Worm (Caenorhabditis elegans): Measurements from ENCODE around the gene C29E4.14.

Gene C29E4.14

DNA sequence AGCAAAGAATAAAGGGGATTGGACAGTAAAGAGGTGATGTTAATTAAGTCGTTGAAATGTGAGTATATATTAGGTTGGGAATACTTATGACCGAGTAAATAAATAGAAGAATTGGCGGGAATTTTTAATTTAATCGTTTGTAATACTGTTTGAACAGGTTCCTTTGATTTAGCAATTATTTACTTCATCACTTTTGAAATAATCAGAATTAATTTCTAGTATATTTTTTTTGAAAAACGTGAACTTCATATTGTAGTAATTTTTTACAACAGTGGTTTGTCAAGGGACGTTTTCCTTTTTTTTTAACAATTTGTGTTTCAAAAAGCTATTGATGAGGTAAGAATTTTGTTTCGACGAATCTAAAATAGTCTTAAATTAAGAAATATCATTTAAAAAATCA is 2.3 kb downstream of the C29E4.14 start, which contains the start of gene C29E4.17:
TSS of gene C29E4.17 (plus strand) at position 301 of the 400 bp plus-strand sequence.
- TF ChIP-seq aly-2 (tag; optimal IDR thresholded peaks at IDR 0.05), result no peak
- no peak for TF ChIP-seq nhr-12 (tag; optimal IDR thresholded peaks at IDR 0.05)
- no peak for TF ChIP-seq ztf-11 (tag; optimal IDR thresholded peaks at IDR 0.05)
- no peak for TF ChIP-seq ceh-63 (GFP tag; optimal IDR thresholded peaks at IDR 0.05)
- no peak for TF ChIP-seq xbp-1 (tag; optimal IDR thresholded peaks at IDR 0.05)
- TF ChIP-seq mab-9 (GFP tag; IDR thresholded peaks at IDR 0.05), result no peak
- TF ChIP-seq hlh-4 (tag; optimal IDR thresholded peaks at IDR 0.05), result no peak
- no peak for TF ChIP-seq lsy-2 (tag; optimal IDR thresholded peaks at IDR 0.05)
- no peak for TF ChIP-seq F16B12.6 (tag; optimal IDR thresholded peaks at IDR 0.05)
- no peak for TF ChIP-seq elt-2 (tag; optimal IDR thresholded peaks at IDR 0.05)
- no peak for TF ChIP-seq C04F5.9 (tag; optimal IDR thresholded peaks at IDR 0.05)
- no peak for TF ChIP-seq ztf-4 (tag; optimal IDR thresholded peaks at IDR 0.05)
- TF ChIP-seq sup-37 (GFP tag; optimal IDR thresholded peaks at IDR 0.05), result no peak
- no peak for TF ChIP-seq nhr-11 (tag; optimal IDR thresholded peaks at IDR 0.05)
- no peak for TF ChIP-seq lin-15B (tag; optimal IDR thresholded peaks at IDR 0.05)

DNA sequence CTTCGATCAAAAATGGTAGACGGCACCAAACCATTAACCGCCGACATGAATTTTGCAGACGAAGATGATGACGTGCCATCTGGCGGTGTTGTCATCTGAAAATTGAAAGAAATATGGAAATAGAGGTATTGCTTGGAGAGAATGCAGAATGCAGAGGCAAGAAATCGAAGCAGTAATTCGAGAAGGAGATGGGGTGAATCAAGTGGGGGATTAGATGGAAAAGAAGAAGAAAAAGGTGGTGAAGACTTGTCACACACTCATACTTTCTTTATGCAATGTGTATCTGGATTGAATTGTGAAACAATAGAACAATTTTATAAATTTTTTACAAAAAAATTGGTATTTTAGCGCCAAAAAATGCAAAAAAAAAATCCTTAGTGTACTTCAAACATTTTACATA is 4.9 kb downstream of the C29E4.14 start, which contains the start of gene tag-250:
TSS of gene tag-250 (minus strand) at position 101 of the 400 bp plus-strand sequence.
- no peak for TF ChIP-seq nhr-20 (tag; optimal IDR thresholded peaks at IDR 0.05)
- TF ChIP-seq ces-1 (GFP tag; optimal IDR thresholded peaks at IDR 0.05), result no peak
- TF ChIP-seq pqm-1 (tag; optimal IDR thresholded peaks at IDR 0.05), result no peak
- no peak for TF ChIP-seq pag-3 (tag; optimal IDR thresholded peaks at IDR 0.05; ENCODE audit: borderline replicate concordance, insufficient read depth)
- no peak for TF ChIP-seq swsn-7 (tag; optimal IDR thresholded peaks at IDR 0.05)
- TF ChIP-seq zip-4 (GFP tag; optimal IDR thresholded peaks at IDR 0.05), result no peak
- TF ChIP-seq egl-27 (tag; optimal IDR thresholded peaks at IDR 0.05), result no peak
- no peak for TF ChIP-seq ceh-88 (GFP tag; IDR thresholded peaks at IDR 0.05)

DNA sequence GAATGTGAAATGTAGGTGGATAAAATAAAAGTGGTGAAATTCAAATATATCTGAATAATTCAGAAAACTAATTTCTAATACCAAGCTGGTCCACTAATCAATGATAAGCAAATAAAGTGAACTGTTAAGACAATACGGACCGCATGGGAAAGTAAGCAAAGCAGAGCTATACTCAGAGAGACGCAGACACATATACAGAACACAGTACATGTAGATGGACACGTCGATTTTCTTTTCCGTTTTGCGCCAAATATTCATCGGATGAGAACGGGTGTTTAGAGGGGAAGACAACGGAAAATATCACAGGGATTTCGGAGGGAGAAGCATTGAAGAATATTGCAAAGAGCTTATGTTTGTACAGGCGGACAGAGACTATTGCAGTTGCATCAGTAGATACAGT is 6.0 kb downstream of the C29E4.14 start:
- TF ChIP-seq mep-1 (tag; optimal IDR thresholded peaks at IDR 0.05) (no peak), hpl-2 (GFP tag; optimal IDR thresholded peaks at IDR 0.05) (no peak), blmp-1 (tag; optimal IDR thresholded peaks at IDR 0.05) (peak; percentile 27), ama-1 (optimal IDR thresholded peaks at IDR 0.05) (no peak)

DNA sequence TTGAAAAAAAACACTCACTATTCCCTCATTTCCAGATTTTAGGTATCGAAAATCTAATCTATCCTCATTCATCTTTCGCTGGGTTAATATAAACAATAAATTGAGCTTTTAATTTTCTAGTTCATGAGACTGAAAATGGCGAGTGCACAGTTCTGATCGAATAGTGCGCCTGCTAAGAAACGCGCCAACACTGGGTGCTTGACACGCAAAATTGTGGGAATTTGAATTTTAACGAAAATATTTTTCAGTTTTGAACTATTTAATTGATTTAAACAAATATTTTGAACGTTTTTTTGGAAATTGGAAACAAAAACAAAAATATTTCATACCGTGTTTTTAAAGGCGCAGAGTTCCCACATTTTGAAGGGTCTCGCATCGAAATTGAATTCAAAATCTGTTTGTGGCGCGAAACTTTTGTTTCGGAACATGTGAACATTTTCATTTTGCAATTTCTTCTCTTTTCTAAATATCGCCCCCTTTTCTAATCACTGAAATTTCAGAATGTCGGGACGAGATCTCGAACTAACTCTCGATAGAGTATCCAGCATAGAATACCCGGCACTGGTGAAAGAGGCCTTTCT is 8.7 kb downstream of the C29E4.14 start, which contains the start of the genes C29E4.13 and npp-15:
TSS of gene C29E4.13 (minus strand) at position 169 of the 581 bp plus-strand sequence.
TSS of gene npp-15 (plus strand) at position 495 of the 581 bp plus-strand sequence.
- peak in 1 of 2 experiments; percentile 17 for TF ChIP-seq mdl-1 (tag; optimal IDR thresholded peaks at IDR 0.05)
- TF ChIP-seq unc-86 (tag; optimal IDR thresholded peaks at IDR 0.05), result peak; percentile 15
- TF ChIP-seq lin-39 (tag; optimal IDR thresholded peaks at IDR 0.05), result peak; percentile 29
- peak; percentile 44 for TF ChIP-seq F16B12.6 (tag; optimal IDR thresholded peaks at IDR 0.05)
- TF ChIP-seq lin-15B (tag; optimal IDR thresholded peaks at IDR 0.05), result peak; percentile 18
- no peak for TF ChIP-seq tlp-1 (tag; optimal IDR thresholded peaks at IDR 0.05)
- TF ChIP-seq nhr-19 (GFP tag; conservative IDR thresholded peaks at IDR 0.05), result no peak; the same call in 1 of the 2 replicates
- TF ChIP-seq nhr-84 (tag; optimal IDR thresholded peaks at IDR 0.05), result no peak
- peak in 1 of 3 experiments; percentile 35 for TF ChIP-seq ceh-82 (tag; optimal IDR thresholded peaks at IDR 0.05)
- peak; percentile 70 for TF ChIP-seq mep-1 (tag; optimal IDR thresholded peaks at IDR 0.05)
- TF ChIP-seq unc-130 (tag; optimal IDR thresholded peaks at IDR 0.05), result no peak
- peak; percentile 33 for TF ChIP-seq blmp-1 (tag; optimal IDR thresholded peaks at IDR 0.05)
- no peak for TF ChIP-seq nhr-237 (tag; optimal IDR thresholded peaks at IDR 0.05)
- peak; percentile 39 for TF ChIP-seq xbp-1 (tag; optimal IDR thresholded peaks at IDR 0.05)
- peak; percentile 56 to 87 (median 83) for TF ChIP-seq dpl-1 (GFP tag; optimal IDR thresholded peaks at IDR 0.05)
- peak; percentile 63 for TF ChIP-seq snu-23 (GFP tag; optimal IDR thresholded peaks at IDR 0.05)
- TF ChIP-seq zip-4 (GFP tag; optimal IDR thresholded peaks at IDR 0.05), result no peak
- peak; percentile 53 for TF ChIP-seq nhr-71 (tag; optimal IDR thresholded peaks at IDR 0.05)
- TF ChIP-seq swsn-7 (tag; optimal IDR thresholded peaks at IDR 0.05), result peak; percentile 34
- no peak for TF ChIP-seq sup-37 (GFP tag; optimal IDR thresholded peaks at IDR 0.05)
- TF ChIP-seq tbx-2 (tag; optimal IDR thresholded peaks at IDR 0.05), result no peak
- TF ChIP-seq nhr-20 (tag; optimal IDR thresholded peaks at IDR 0.05), result peak; percentile 51
- peak; percentile 27 for TF ChIP-seq nhr-90 (tag; optimal IDR thresholded peaks at IDR 0.05; ENCODE audit: poor library complexity)
- TF ChIP-seq nhr-76 (tag; optimal IDR thresholded peaks at IDR 0.05), result no peak
- TF ChIP-seq nhr-47 (tag; optimal IDR thresholded peaks at IDR 0.05), result no peak
- peak; percentile 64 to 74 for TF ChIP-seq lsy-2 (tag; optimal IDR thresholded peaks at IDR 0.05)
- TF ChIP-seq skn-1 (tag; optimal IDR thresholded peaks at IDR 0.05), result peak; percentile 24
- peak; percentile 64 for TF ChIP-seq rnt-1 (tag; optimal IDR thresholded peaks at IDR 0.05)
- TF ChIP-seq efl-1 (optimal IDR thresholded peaks at IDR 0.05), result peak; percentile 64 to 81
- TF ChIP-seq efl-1 (GFP tag; optimal IDR thresholded peaks at IDR 0.05 in 1 of 2), result peak; percentile 83 to 98
